Worm (Caenorhabditis elegans): Measurements from ENCODE around the gene pak-2.

pak-2 gene

DNA sequence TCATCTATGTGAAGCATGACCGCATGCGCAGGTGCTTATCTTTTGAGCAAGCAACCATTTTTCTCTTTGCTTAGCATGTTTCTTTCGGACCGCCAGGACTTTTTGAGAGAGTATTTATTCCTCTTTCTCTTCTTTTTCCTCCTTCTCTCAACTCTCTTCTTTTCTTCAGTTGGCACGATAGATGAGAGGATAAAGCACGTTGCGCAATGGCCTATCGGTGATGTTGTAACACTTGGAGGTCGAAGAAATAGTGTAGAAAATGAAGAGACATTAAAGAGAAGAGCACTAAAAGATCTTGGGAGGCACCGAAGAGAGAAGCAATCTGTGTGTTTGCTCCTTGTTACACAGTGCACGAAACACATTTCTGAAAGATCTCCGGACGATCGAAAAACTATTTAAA lies 44.5 kb upstream of the pak-2 start:
- TF ChIP-seq bed-3 (GFP tag; optimal IDR thresholded peaks at IDR 0.05) (no peak), lin-13 (tag; optimal IDR thresholded peaks at IDR 0.05) (no peak), mep-1 (tag; optimal IDR thresholded peaks at IDR 0.05) (no peak), nhr-2 (tag; optimal IDR thresholded peaks at IDR 0.05) (no peak), unc-120 (tag; optimal IDR thresholded peaks at IDR 0.05; ENCODE audit: poor library complexity, severe bottlenecking) (peak; percentile 90), flh-1 (GFP tag; optimal IDR thresholded peaks at IDR 0.05) (no peak), unc-62 (GFP tag; optimal IDR thresholded peaks at IDR 0.05) (peak; percentile 70), lin-32 (GFP tag; optimal IDR thresholded peaks at IDR 0.05) (no peak), nhr-28 (tag; optimal IDR thresholded peaks at IDR 0.05) (no peak), ceh-43 (GFP tag; optimal IDR thresholded peaks at IDR 0.05) (no peak), blmp-1 (tag; optimal IDR thresholded peaks at IDR 0.05) (no peak), tbx-8 (GFP tag; optimal IDR thresholded peaks at IDR 0.05) (no peak), drap-1 (GFP tag; optimal IDR thresholded peaks at IDR 0.05) (no peak), elt-3 (tag; optimal IDR thresholded peaks at IDR 0.05) (no peak), sem-2 (GFP tag; optimal IDR thresholded peaks at IDR 0.05) (no peak), nhr-12 (tag; optimal IDR thresholded peaks at IDR 0.05) (no peak), unc-39 (tag; optimal IDR thresholded peaks at IDR 0.05) (no peak), mab-5 (tag; optimal IDR thresholded peaks at IDR 0.05) (peak; percentile 74), lsy-2 (tag; optimal IDR thresholded peaks at IDR 0.05) (no peak), mls-2 (tag; optimal IDR thresholded peaks at IDR 0.05) (no peak), nhr-237 (tag; optimal IDR thresholded peaks at IDR 0.05) (peak; percentile 75), cnd-1 (tag; optimal IDR thresholded peaks at IDR 0.05) (no peak), ceh-83 (GFP tag; optimal IDR thresholded peaks at IDR 0.05) (no peak), zip-8 (tag; optimal IDR thresholded peaks at IDR 0.05) (peak; percentile 95), ceh-39 (tag; optimal IDR thresholded peaks at IDR 0.05) (peak; percentile 26), ham-2 (GFP tag; optimal IDR thresholded peaks at IDR 0.05) (peak; percentile 21), sptf-1 (tag; optimal IDR thresholded peaks at IDR 0.05) (no peak), elt-1 (tag; optimal IDR thresholded peaks at IDR 0.05; ENCODE audit: borderline replicate concordance, insufficient read depth) (peak; percentile 24), nhr-76 (tag; optimal IDR thresholded peaks at IDR 0.05) (no peak), hlh-1 (tag; optimal IDR thresholded peaks at IDR 0.05) (peak; percentile 85), M03D4.4 (tag; optimal IDR thresholded peaks at IDR 0.05) (no peak), snpc-4 (tag; optimal IDR thresholded peaks at IDR 0.05) (no peak), pha-4 (tag; optimal IDR thresholded peaks at IDR 0.05) (no peak), ces-1 (GFP tag; optimal IDR thresholded peaks at IDR 0.05) (no peak), ztf-11 (tag; optimal IDR thresholded peaks at IDR 0.05) (no peak)

DNA sequence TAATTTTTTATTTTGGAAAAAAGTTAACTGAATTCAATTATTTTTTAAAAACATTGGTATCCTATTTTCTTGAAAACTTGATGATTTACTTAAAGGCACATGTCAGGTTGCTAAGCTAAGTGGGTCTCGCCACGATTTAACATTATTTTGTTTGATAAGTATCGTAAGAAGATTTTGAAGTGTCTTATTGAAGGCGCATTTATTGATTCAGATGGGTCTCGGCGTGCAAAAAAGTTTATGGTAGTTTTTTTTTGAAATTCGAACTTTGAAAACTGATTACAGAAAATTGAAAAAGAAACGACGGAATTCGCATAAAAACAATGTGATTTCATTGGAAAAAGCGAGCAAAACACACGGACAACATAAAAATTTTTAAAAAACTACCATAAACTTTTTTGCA lies 43.7 kb upstream of the pak-2 start:
- no peak for TF ChIP-seq hlh-1 (tag; optimal IDR thresholded peaks at IDR 0.05)
- TF ChIP-seq sptf-1 (tag; optimal IDR thresholded peaks at IDR 0.05) = no peak
- no peak for TF ChIP-seq snpc-4 (tag; optimal IDR thresholded peaks at IDR 0.05)
- no peak for TF ChIP-seq ceh-83 (GFP tag; optimal IDR thresholded peaks at IDR 0.05)
- TF ChIP-seq nhr-28 (tag; optimal IDR thresholded peaks at IDR 0.05) = no peak
- no peak for TF ChIP-seq lin-32 (GFP tag; optimal IDR thresholded peaks at IDR 0.05)
- no peak for TF ChIP-seq ham-2 (GFP tag; optimal IDR thresholded peaks at IDR 0.05)
- TF ChIP-seq pha-4 (tag; optimal IDR thresholded peaks at IDR 0.05) = no peak

DNA sequence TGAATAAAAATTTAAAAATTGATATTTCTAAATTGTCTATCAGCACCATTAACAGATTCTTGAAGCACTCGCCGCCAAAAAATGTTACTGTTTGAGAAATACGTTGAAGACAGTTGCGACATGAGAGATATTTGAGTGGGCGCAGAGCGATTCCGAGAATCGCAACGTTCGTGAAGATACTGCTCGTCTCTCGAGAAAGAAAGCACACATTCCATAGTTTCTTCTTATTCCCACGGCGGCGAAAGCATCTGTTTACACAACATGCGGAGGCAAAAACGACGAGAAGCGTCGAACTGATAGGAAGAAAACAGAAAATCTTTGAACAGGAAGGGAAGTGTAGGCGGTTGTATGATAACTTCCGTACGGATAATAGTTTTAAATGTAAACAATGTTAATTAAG lies 43.2 kb upstream of the pak-2 start:
- TF ChIP-seq hlh-1 (tag; optimal IDR thresholded peaks at IDR 0.05) (peak; percentile 76), flh-1 (GFP tag; optimal IDR thresholded peaks at IDR 0.05) (no peak), elt-3 (tag; optimal IDR thresholded peaks at IDR 0.05) (no peak), ceh-39 (tag; optimal IDR thresholded peaks at IDR 0.05) (no peak), sem-2 (GFP tag; optimal IDR thresholded peaks at IDR 0.05) (no peak), unc-120 (tag; optimal IDR thresholded peaks at IDR 0.05; ENCODE audit: poor library complexity, severe bottlenecking) (peak; percentile 90), pha-4 (tag; optimal IDR thresholded peaks at IDR 0.05) (peak; percentile 54), ces-1 (GFP tag; optimal IDR thresholded peaks at IDR 0.05) (no peak), cnd-1 (tag; optimal IDR thresholded peaks at IDR 0.05) (no peak), unc-62 (GFP tag; optimal IDR thresholded peaks at IDR 0.05) (peak; percentile 58), drap-1 (GFP tag; optimal IDR thresholded peaks at IDR 0.05) (no peak), mep-1 (tag; optimal IDR thresholded peaks at IDR 0.05) (peak; percentile 36), lsy-2 (tag; optimal IDR thresholded peaks at IDR 0.05) (no peak), lin-13 (tag; optimal IDR thresholded peaks at IDR 0.05) (no peak), bed-3 (GFP tag; optimal IDR thresholded peaks at IDR 0.05) (no peak), sptf-1 (tag; optimal IDR thresholded peaks at IDR 0.05) (no peak), M03D4.4 (tag; optimal IDR thresholded peaks at IDR 0.05) (peak; percentile 27), nhr-237 (tag; optimal IDR thresholded peaks at IDR 0.05) (peak; percentile 50)

Data from whole organism, mixed stage, embryonic.